Fruit fly (Drosophila melanogaster) whole organism: Measurements from ENCODE around the gene sunn.
A peak's percentile ranks its signal among the peaks of the same experiment; 100 is the strongest.

Experiments used
- CG8478 ChIP-seq: fragments of >200 bp; optimal IDR thresholded peaks from 2 replicates; lab custom pipeline; 2018; ENCODE audit warnings: inconsistent platforms
- Dll ChIP-seq: fragments of >200 bp; optimal IDR thresholded peaks from 2 replicates; lab custom pipeline; 2017
- EcR ChIP-seq, 2 experiments: fragments of >200 bp; optimal IDR thresholded peaks; 2 replicates each; lab custom pipeline; 2017; ENCODE audit warnings: missing biosample characterization in 2 of 2, missing genetic modification characterization in 2 of 2, missing genetic modification reagents in 2 of 2
- pan ChIP-seq: fragments of >200 bp; optimal IDR thresholded peaks from 2 replicates; lab custom pipeline; 2017
- psq ChIP-seq: fragments of >200 bp; optimal IDR thresholded peaks from 2 replicates; lab custom pipeline; 2017
- usp ChIP-seq: fragments of >200 bp; optimal IDR thresholded peaks from 2 replicates; lab custom pipeline; 2017; ENCODE audit warnings: missing biosample characterization, missing genetic modification characterization, mixed read lengths

Gene sunn

dm6 chr3L:11696294-11697116, 31.6 kb upstream of the sunn start, which contains the start of gene Dph1:
Gene Dph1 (minus strand): TSS chr3L:11696963.
- TF ChIP-seq CG8478, result no peak
- TF ChIP-seq pan, result no peak
- TF ChIP-seq EcR (GFP tag; optimal IDR thresholded peaks at IDR 0.05; lab: Kevin White, UChicago), result peak in 1 of 2 experiments; percentile 56
- no peak for TF ChIP-seq psq (lab: Kevin White, UChicago)
- no peak for TF ChIP-seq Dll (lab: Kevin White, UChicago)
- TF ChIP-seq usp (GFP tag; lab: Kevin White, UChicago), result no peak

- no peak for TF ChIP-seq psq (lab: Kevin White, UChicago)
- TF ChIP-seq usp (GFP tag; lab: Kevin White, UChicago), result no peak
- TF ChIP-seq EcR (GFP tag; optimal IDR thresholded peaks at IDR 0.05; lab: Kevin White, UChicago), result no peak
- no peak for TF ChIP-seq Dll (lab: Kevin White, UChicago)
- TF ChIP-seq CG8478, result no peak
- no peak for TF ChIP-seq pan
Measured at dm6 chr3L:11699163-11699562, 29.0 kb upstream of the sunn start, which contains the start of gene Dnai2. Gene Dnai2 (minus strand): TSS chr3L:11699263.

- no peak for TF ChIP-seq CG8478
- TF ChIP-seq usp (GFP tag; lab: Kevin White, UChicago), result no peak
- no peak for TF ChIP-seq Dll (lab: Kevin White, UChicago)
- TF ChIP-seq pan, result no peak
- no peak for TF ChIP-seq psq (lab: Kevin White, UChicago)
- no peak for TF ChIP-seq EcR (GFP tag; optimal IDR thresholded peaks at IDR 0.05; lab: Kevin White, UChicago)
Measured at dm6 chr3L:11701649-11702048, 26.5 kb upstream of the sunn start.

- TF ChIP-seq EcR (GFP tag; optimal IDR thresholded peaks at IDR 0.05; lab: Kevin White, UChicago), result peak in 1 of 2 experiments; percentile 77
- TF ChIP-seq psq (lab: Kevin White, UChicago), result no peak
Measured at dm6 chr3L:11703579-11703978, 24.6 kb upstream of the sunn start.

- TF ChIP-seq Dll (lab: Kevin White, UChicago) (no peak), CG8478 (no peak), pan (no peak), usp (GFP tag; lab: Kevin White, UChicago) (no peak), psq (lab: Kevin White, UChicago) (no peak), EcR (GFP tag; optimal IDR thresholded peaks at IDR 0.05; lab: Kevin White, UChicago) (no peak)
Measured at dm6 chr3L:11704902-11705546, 23.1 kb upstream of the sunn start.

dm6 chr3L:11707978-11708632, 20.0 kb upstream of the sunn start, which contains the start of gene CG11658:
Gene CG11658 (minus strand): TSS chr3L:11708553.
- TF ChIP-seq EcR (GFP tag; optimal IDR thresholded peaks at IDR 0.05; lab: Kevin White, UChicago) (no peak), Dll (lab: Kevin White, UChicago) (peak; percentile 97)

- TF ChIP-seq CG8478, result no peak
- TF ChIP-seq usp (GFP tag; lab: Kevin White, UChicago), result no peak
- TF ChIP-seq Dll (lab: Kevin White, UChicago), result no peak
- TF ChIP-seq EcR (GFP tag; optimal IDR thresholded peaks at IDR 0.05; lab: Kevin White, UChicago), result no peak
- no peak for TF ChIP-seq pan
- no peak for TF ChIP-seq psq (lab: Kevin White, UChicago)
Measured at dm6 chr3L:11708633-11709116, 19.5 kb upstream of the sunn start, which contains the start of the genes Ccdc56 and mtTFB1. Gene Ccdc56 (plus strand): TSS chr3L:11708979. Gene mtTFB1 (plus strand): TSS chr3L:11708979.

- no peak for TF ChIP-seq pan
- TF ChIP-seq usp (GFP tag; lab: Kevin White, UChicago), result no peak
- TF ChIP-seq psq (lab: Kevin White, UChicago), result no peak
- no peak for TF ChIP-seq EcR (GFP tag; optimal IDR thresholded peaks at IDR 0.05; lab: Kevin White, UChicago)
- TF ChIP-seq Dll (lab: Kevin White, UChicago), result no peak
- TF ChIP-seq CG8478, result no peak
Measured at dm6 chr3L:11711059-11711628, 17.0 kb upstream of the sunn start, which contains the start of gene crim. Gene crim (minus strand): TSS chr3L:11711386.

dm6 chr3L:11711789-11712188, 16.4 kb upstream of the sunn start:
- TF ChIP-seq Dll (lab: Kevin White, UChicago), result no peak
- no peak for TF ChIP-seq CG8478
- TF ChIP-seq EcR (GFP tag; optimal IDR thresholded peaks at IDR 0.05; lab: Kevin White, UChicago), result no peak
- no peak for TF ChIP-seq psq (lab: Kevin White, UChicago)
- TF ChIP-seq pan, result no peak
- no peak for TF ChIP-seq usp (GFP tag; lab: Kevin White, UChicago)

dm6 chr3L:11712839-11713238, 15.3 kb upstream of the sunn start:
- no peak for TF ChIP-seq pan
- no peak for TF ChIP-seq CG8478
- no peak for TF ChIP-seq psq (lab: Kevin White, UChicago)
- TF ChIP-seq EcR (GFP tag; optimal IDR thresholded peaks at IDR 0.05; lab: Kevin White, UChicago), result no peak
- TF ChIP-seq Dll (lab: Kevin White, UChicago), result no peak
- no peak for TF ChIP-seq usp (GFP tag; lab: Kevin White, UChicago)

dm6 chr3L:11715187-11715586, 13.0 kb upstream of the sunn start, which contains the start of gene CG14132:
Gene CG14132 (minus strand): TSS chr3L:11715285.
- TF ChIP-seq pan (no peak), Dll (lab: Kevin White, UChicago) (peak; percentile 15)
